Fruit fly (Drosophila melanogaster) whole organism, prepupa: ENCODE data around the gene CG14052.

Source experiments
- CG10669 ChIP-seq: fragments of 200-800 bp; sonication (Bioruptor generic); optimal IDR thresholded peaks from 3 replicates; lab custom pipeline; 2018; ENCODE audit warnings: missing biosample characterization, mild to moderate bottlenecking, missing genetic modification characterization, moderate library complexity
- CG11902 ChIP-seq: fragments of 200-800 bp; sonication (Bioruptor generic); optimal IDR thresholded peaks from 3 replicates; lab custom pipeline; 2016; ENCODE audit warnings: missing biosample characterization, missing genetic modification characterization
- CG1621 ChIP-seq: fragments of 200-800 bp; sonication (Bioruptor generic); optimal IDR thresholded peaks from 3 replicates; lab custom pipeline; 2018; ENCODE audit warnings: missing biosample characterization, mild to moderate bottlenecking, missing genetic modification characterization
- CG3032 ChIP-seq: fragments of 200-800 bp; optimal IDR thresholded peaks from 2 replicates; lab custom pipeline; 2019; ENCODE audit warnings: missing biosample characterization, mild to moderate bottlenecking, missing genetic modification characterization, moderate library complexity
- CG31627 ChIP-seq: fragments of 200-800 bp; sonication (Bioruptor generic); optimal IDR thresholded peaks from 3 replicates; lab custom pipeline; 2016; ENCODE audit warnings: missing biosample characterization, missing genetic modification characterization
- CG32006 ChIP-seq: fragments of 200-800 bp; sonication (Bioruptor generic); optimal IDR thresholded peaks from 3 replicates; lab custom pipeline; 2017; ENCODE audit warnings: missing biosample characterization, mild to moderate bottlenecking, missing genetic modification characterization
- CG34406 ChIP-seq: fragments of 200-800 bp; sonication (Bioruptor generic); optimal IDR thresholded peaks from 3 replicates; lab custom pipeline; 2016; ENCODE audit warnings: missing biosample characterization, missing genetic modification characterization
- CG3919 ChIP-seq: fragments of 200-800 bp; sonication (Bioruptor generic); optimal IDR thresholded peaks from 3 replicates; lab custom pipeline; 2016; ENCODE audit warnings: missing biosample characterization, missing genetic modification characterization
- CG4318 ChIP-seq: fragments of 200-800 bp; sonication (Bioruptor generic); optimal IDR thresholded peaks from 3 replicates; lab custom pipeline; 2017; ENCODE audit warnings: missing biosample characterization, mild to moderate bottlenecking, missing genetic modification characterization
- CG6163 ChIP-seq: fragments of 200-800 bp; sonication (Bioruptor generic); IDR thresholded peaks from 3 replicates; pipeline ENCODE4 v1.3.6; 2022; ENCODE audit warnings: missing biosample characterization, missing genetic modification characterization
- CG6808 ChIP-seq: fragments of 200-800 bp; sonication (Bioruptor generic); optimal IDR thresholded peaks from 3 replicates; lab custom pipeline; 2017; ENCODE audit warnings: missing biosample characterization, missing genetic modification characterization, mild to moderate bottlenecking, moderate library complexity, missing genetic modification reagents
- CG6854 ChIP-seq: fragments of 200-800 bp; sonication (Bioruptor generic); optimal IDR thresholded peaks from 2 replicates; lab custom pipeline; 2017; ENCODE audit warnings: missing biosample characterization, mild to moderate bottlenecking, missing genetic modification characterization
- CG7368 ChIP-seq: fragments of 200-800 bp; sonication (Bioruptor generic); optimal IDR thresholded peaks from 3 replicates; lab custom pipeline; 2016; ENCODE audit warnings: missing biosample characterization, missing genetic modification characterization
- CG8119 ChIP-seq: fragments of 200-800 bp; sonication (Bioruptor generic); IDR thresholded peaks from 3 replicates; pipeline ENCODE4 v1.3.6; 2022; ENCODE audit warnings: missing biosample characterization, missing genetic modification characterization
- CG8632 ChIP-seq: fragments of 200-800 bp; sonication (Bioruptor generic); optimal IDR thresholded peaks from 3 replicates; lab custom pipeline; 2016; ENCODE audit warnings: missing biosample characterization, missing genetic modification characterization
- CG9139 ChIP-seq: fragments of 200-800 bp; sonication (Bioruptor generic); optimal IDR thresholded peaks from 3 replicates; lab custom pipeline; 2017; ENCODE audit warnings: missing biosample characterization, mild to moderate bottlenecking, missing genetic modification characterization
- Eip78C ChIP-seq: fragments of 200-800 bp; sonication (Bioruptor generic); peaks from one replicate; lab custom pipeline; 2016; ENCODE audit warnings: missing biosample characterization, missing genetic modification characterization
- Eip93F ChIP-seq: fragments of 200-800 bp; sonication (Bioruptor generic); optimal IDR thresholded peaks from 2 replicates; lab custom pipeline; 2016; ENCODE audit warnings: missing biosample characterization, mild to moderate bottlenecking, missing genetic modification characterization
- Ets96B ChIP-seq: fragments of 200-800 bp; optimal IDR thresholded peaks from 2 replicates; lab custom pipeline; 2019; ENCODE audit warnings: missing biosample characterization, mild to moderate bottlenecking, missing genetic modification characterization, moderate library complexity
- Gug ChIP-seq: fragments of 200-800 bp; sonication (Bioruptor generic); IDR thresholded peaks from 2 replicates; pipeline ENCODE4 v1.3.6; 2022; ENCODE audit warnings: missing biosample characterization, missing genetic modification characterization
- Hr38 ChIP-seq: sonication (Bioruptor generic); optimal IDR thresholded peaks from 2 replicates; lab custom pipeline; 2016; ENCODE audit warnings: missing biosample characterization, missing genetic modification characterization
- Hr39 ChIP-seq: fragments of 200-800 bp; sonication (Bioruptor generic); optimal IDR thresholded peaks from 2 replicates; lab custom pipeline; 2016; ENCODE audit warnings: missing biosample characterization, missing genetic modification characterization
- Hr4 ChIP-seq: fragments of 200-800 bp; sonication (Bioruptor generic); optimal IDR thresholded peaks from 3 replicates; lab custom pipeline; 2016; ENCODE audit warnings: missing biosample characterization, missing genetic modification characterization
- Met ChIP-seq: fragments of 200-800 bp; sonication (Bioruptor generic); optimal IDR thresholded peaks from 3 replicates; lab custom pipeline; 2016; ENCODE audit warnings: missing biosample characterization, missing genetic modification characterization
- OdsH ChIP-seq: fragments of 200-800 bp; sonication (Bioruptor generic); optimal IDR thresholded peaks from 3 replicates; lab custom pipeline; 2016; ENCODE audit warnings: missing biosample characterization, missing genetic modification characterization
- Sox102F ChIP-seq: fragments of 200-800 bp; sonication (Bioruptor generic); optimal IDR thresholded peaks from 2 replicates; lab custom pipeline; 2016; ENCODE audit warnings: missing biosample characterization, mild to moderate bottlenecking, missing genetic modification characterization
- Sox14 ChIP-seq: fragments of 200-800 bp; sonication (Bioruptor generic); optimal IDR thresholded peaks from 3 replicates; lab custom pipeline; 2016; ENCODE audit warnings: missing biosample characterization, missing genetic modification characterization
- dac ChIP-seq: fragments of 200-800 bp; sonication (Bioruptor generic); optimal IDR thresholded peaks from 2 replicates; lab custom pipeline; 2017; ENCODE audit warnings: missing biosample characterization, mild to moderate bottlenecking, missing genetic modification characterization
- eg ChIP-seq: fragments of 200-800 bp; sonication (Bioruptor generic); IDR thresholded peaks from 3 replicates; pipeline ENCODE4 v1.3.6; 2022; ENCODE audit warnings: missing biosample characterization, missing genetic modification characterization
- esn ChIP-seq: fragments of 200-800 bp; sonication (Bioruptor generic); optimal IDR thresholded peaks from 2 replicates; lab custom pipeline; 2016; ENCODE audit warnings: missing biosample characterization, mild to moderate bottlenecking, missing genetic modification characterization, moderate library complexity
- fd85E ChIP-seq: fragments of 200-800 bp; sonication (Bioruptor generic); optimal IDR thresholded peaks from 3 replicates; lab custom pipeline; 2016; ENCODE audit warnings: missing biosample characterization, missing genetic modification characterization
- fkh ChIP-seq: fragments of 200-800 bp; sonication (Bioruptor generic); optimal IDR thresholded peaks from 3 replicates; lab custom pipeline; 2017; ENCODE audit warnings: missing biosample characterization, mild to moderate bottlenecking, missing genetic modification characterization, moderate library complexity
- salr ChIP-seq, 2 experiments: fragments of 200-800 bp; sonication (Bioruptor generic); optimal IDR thresholded peaks; 3 replicates each; lab custom pipeline; 2016 to 2018; ENCODE audit warnings: missing biosample characterization in 2 of 2, missing genetic modification characterization in 2 of 2, mild to moderate bottlenecking in 1 of 2
- spab ChIP-seq: fragments of 200-800 bp; sonication (Bioruptor generic); optimal IDR thresholded peaks from 2 replicates; lab custom pipeline; 2017; ENCODE audit warnings: missing biosample characterization, mild to moderate bottlenecking, missing genetic modification characterization, missing genetic modification reagents
- svp ChIP-seq: fragments of 200-800 bp; sonication (Bioruptor generic); peaks from one replicate; lab custom pipeline; 2016; ENCODE audit warnings: missing biosample characterization, missing genetic modification characterization
- topi ChIP-seq: fragments of 200-800 bp; sonication (Bioruptor generic); optimal IDR thresholded peaks from 3 replicates; lab custom pipeline; 2016; ENCODE audit warnings: missing biosample characterization, missing genetic modification characterization
- vri ChIP-seq: fragments of 200-800 bp; sonication (Bioruptor generic); optimal IDR thresholded peaks from 3 replicates; lab custom pipeline; 2016; ENCODE audit warnings: missing biosample characterization, mild to moderate bottlenecking, missing genetic modification characterization

CG14052 gene

dm6 chrX:2196086-2196732 lies 27.3 kb upstream of the CG14052 start (continued):
- peak; percentile 53; the same call in 2 of the 3 replicates for TF ChIP-seq CG8119 (GFP tag; lab: Robert Waterston, UW)
- no peak for TF ChIP-seq CG1621 (tag; lab: Kevin White, UChicago)
- peak; percentile 8 for TF ChIP-seq CG3032 (tag; lab: Kevin White, UChicago)
- TF ChIP-seq fkh (GFP tag; lab: Kevin White, UChicago) = no peak
- peak; percentile 100 for TF ChIP-seq svp (GFP tag; lab: Kevin White, UChicago)
- no peak for TF ChIP-seq CG4318 (GFP tag; lab: Kevin White, UChicago)
- TF ChIP-seq Sox102F = peak; percentile 32
- peak; percentile 90 for TF ChIP-seq vri
- peak; percentile 0 for TF ChIP-seq CG8632 (GFP tag; lab: Kevin White, UChicago)
- peak; percentile 35 for TF ChIP-seq CG32006
- peak; percentile 32 for TF ChIP-seq CG34406
- peak; percentile 52 for TF ChIP-seq OdsH (GFP tag; lab: Kevin White, UChicago)
- peak; percentile 38; the same call in 1 of the 2 replicates for TF ChIP-seq Gug (GFP tag; lab: Robert Waterston, UW)
- peak; percentile 19 for TF ChIP-seq CG6808 (GFP tag; lab: Kevin White, UChicago)
- peak; percentile 21 for TF ChIP-seq CG3919 (GFP tag; lab: Kevin White, UChicago)
- peak; percentile 12 for TF ChIP-seq Ets96B
- peak; percentile 20 for TF ChIP-seq CG7368 (GFP tag; lab: Kevin White, UChicago)
- TF ChIP-seq Eip78C (GFP tag; lab: Kevin White, UChicago) = peak; percentile 77
- TF ChIP-seq CG10669 (GFP tag; lab: Kevin White, UChicago) = peak; percentile 31
- peak; percentile 47 for TF ChIP-seq Hr4 (GFP tag; lab: Kevin White, UChicago)
- no peak for TF ChIP-seq salr (GFP tag; optimal IDR thresholded peaks at IDR 0.05; lab: Kevin White, UChicago)
- TF ChIP-seq CG11902 = no peak

- TF ChIP-seq svp (GFP tag; lab: Kevin White, UChicago) (peak; percentile 98), Eip93F (peak; percentile 54), CG10669 (GFP tag; lab: Kevin White, UChicago) (no peak), Eip78C (GFP tag; lab: Kevin White, UChicago) (peak; percentile 67), Hr38 (no peak), CG31627 (GFP tag; lab: Kevin White, UChicago) (peak; percentile 3), OdsH (GFP tag; lab: Kevin White, UChicago) (no peak), eg (GFP tag; lab: Robert Waterston, UW) (no peak), CG11902 (no peak), Hr39 (GFP tag; lab: Kevin White, UChicago) (no peak), CG34406 (no peak), esn (GFP tag; lab: Kevin White, UChicago) (peak; percentile 28), CG32006 (no peak), CG3919 (GFP tag; lab: Kevin White, UChicago) (no peak), Sox14 (peak; percentile 68), CG8632 (GFP tag; lab: Kevin White, UChicago) (no peak), CG6163 (no peak), vri (peak; percentile 80), topi (GFP tag; lab: Kevin White, UChicago) (peak; percentile 22), dac (GFP tag; lab: Kevin White, UChicago) (no peak), CG4318 (GFP tag; lab: Kevin White, UChicago) (no peak), CG6854 (no peak), fd85E (no peak), Met (GFP tag; lab: Kevin White, UChicago) (no peak), spab (GFP tag; lab: Kevin White, UChicago) (no peak), salr (GFP tag; optimal IDR thresholded peaks at IDR 0.05; lab: Kevin White, UChicago) (no peak)
Measured at dm6 chrX:2197414-2198271, 25.9 kb upstream of the CG14052 start.

- TF ChIP-seq svp (GFP tag; lab: Kevin White, UChicago) (peak; percentile 80), CG9139 (GFP tag; lab: Kevin White, UChicago) (no peak)
Measured at dm6 chrX:2198272-2198571, 25.3 kb upstream of the CG14052 start.
